Worm (Caenorhabditis elegans) whole organism, L1 larva: Measurements from ENCODE around the gene Y39B6A.29.

Source experiments
- C16A3.4 ChIP-seq: fragments of 150-350 bp; optimal IDR thresholded peaks from 2 replicates; lab custom pipeline; 2014; ENCODE audit warnings: missing biosample characterization, missing genetic modification characterization
- ces-1 ChIP-seq: fragments of 150-350 bp; optimal IDR thresholded peaks from 2 replicates; lab custom pipeline; 2014; ENCODE audit warnings: missing biosample characterization, missing genetic modification reagents, missing genetic modification characterization
- elt-3 ChIP-seq, 6 experiments: fragments of 150-350 bp in 1 of 6; sonication (generic microtip); optimal IDR thresholded peaks; 2 replicates each; lab custom pipeline; 2017 to 2018; ENCODE audit warnings: missing biosample characterization in 6 of 6, missing genetic modification characterization in 6 of 6, inconsistent platforms in 1 of 6
- fkh-8 ChIP-seq: sonication (generic microtip); optimal IDR thresholded peaks from 2 replicates; lab custom pipeline; 2016; ENCODE audit warnings: mild to moderate bottlenecking, missing genetic modification characterization, missing compliant biosample characterization
- fos-1 ChIP-seq: fragments of 150-350 bp; optimal IDR thresholded peaks from 2 replicates; lab custom pipeline; 2014; ENCODE audit warnings: missing biosample characterization, missing genetic modification characterization
- hlh-4 ChIP-seq: sonication (generic microtip); optimal IDR thresholded peaks from 2 replicates; lab custom pipeline; 2016; ENCODE audit warnings: mild to moderate bottlenecking, missing genetic modification characterization, missing compliant biosample characterization
- isw-1 ChIP-seq: fragments of 200-800 bp; sonication (Bioruptor generic); IDR thresholded peaks from 2 replicates; pipeline ENCODE4 v1.3.6; 2022; ENCODE audit warnings: missing genetic modification characterization, missing compliant biosample characterization
- lin-14 ChIP-seq: fragments of 200-800 bp; sonication (Bioruptor generic); optimal IDR thresholded peaks from 2 replicates; lab custom pipeline; 2018; ENCODE audit warnings: mild to moderate bottlenecking, missing genetic modification characterization, moderate library complexity, missing compliant biosample characterization
- lin-35 ChIP-seq, 2 experiments: fragments of 150-350 bp; optimal IDR thresholded peaks; 2 replicates each; lab custom pipeline; 2014; ENCODE audit warnings: missing biosample characterization in 2 of 2, missing genetic modification characterization in 2 of 2, missing genetic modification reagents in 2 of 2
- lin-39 ChIP-seq: fragments of 150-350 bp; optimal IDR thresholded peaks from 2 replicates; lab custom pipeline; 2014; ENCODE audit warnings: missing biosample characterization, missing genetic modification reagents, missing genetic modification characterization
- nhr-77 ChIP-seq: fragments of 150-350 bp; optimal IDR thresholded peaks from 2 replicates; lab custom pipeline; 2014; ENCODE audit warnings: missing biosample characterization, missing genetic modification characterization
- nhr-85 ChIP-seq: sonication (generic microtip); peaks from one replicate; lab custom pipeline; 2016; ENCODE audit warnings: missing genetic modification characterization, inconsistent platforms, missing compliant biosample characterization
- nhr-90 ChIP-seq: sonication (generic microtip); optimal IDR thresholded peaks from 2 replicates; lab custom pipeline; 2016; ENCODE audit warnings: mild to moderate bottlenecking, missing genetic modification characterization, missing compliant biosample characterization; ENCODE audit not compliant: poor library complexity
- pax-3 ChIP-seq: fragments of 200-800 bp; sonication (Bioruptor generic); optimal IDR thresholded peaks from 2 replicates; lab custom pipeline; 2018; ENCODE audit warnings: mild to moderate bottlenecking, missing genetic modification characterization, moderate library complexity, missing compliant biosample characterization
- rnt-1 ChIP-seq: sonication (generic microtip); optimal IDR thresholded peaks from 2 replicates; lab custom pipeline; 2016; ENCODE audit warnings: mild to moderate bottlenecking, missing genetic modification characterization, moderate library complexity, missing compliant biosample characterization
- skn-1 ChIP-seq: fragments of 150-350 bp; optimal IDR thresholded peaks from 2 replicates; lab custom pipeline; 2014; ENCODE audit warnings: missing biosample characterization, missing genetic modification characterization
- snpc-4 ChIP-seq: fragments of 150-350 bp; optimal IDR thresholded peaks from 2 replicates; lab custom pipeline; 2014; ENCODE audit warnings: missing biosample characterization, missing genetic modification characterization
- sptf-1 ChIP-seq: fragments of 150-350 bp; optimal IDR thresholded peaks from 2 replicates; lab custom pipeline; 2014; ENCODE audit warnings: missing biosample characterization, missing genetic modification characterization
- tlp-1 ChIP-seq: fragments of 150-350 bp; optimal IDR thresholded peaks from 2 replicates; lab custom pipeline; 2014; ENCODE audit warnings: missing biosample characterization, missing genetic modification characterization
- vab-15 ChIP-seq: sonication (generic microtip); optimal IDR thresholded peaks from 2 replicates; lab custom pipeline; 2017; ENCODE audit warnings: missing genotype, mild to moderate bottlenecking, missing genetic modification characterization, missing compliant biosample characterization

Y39B6A.29 gene

DNA sequence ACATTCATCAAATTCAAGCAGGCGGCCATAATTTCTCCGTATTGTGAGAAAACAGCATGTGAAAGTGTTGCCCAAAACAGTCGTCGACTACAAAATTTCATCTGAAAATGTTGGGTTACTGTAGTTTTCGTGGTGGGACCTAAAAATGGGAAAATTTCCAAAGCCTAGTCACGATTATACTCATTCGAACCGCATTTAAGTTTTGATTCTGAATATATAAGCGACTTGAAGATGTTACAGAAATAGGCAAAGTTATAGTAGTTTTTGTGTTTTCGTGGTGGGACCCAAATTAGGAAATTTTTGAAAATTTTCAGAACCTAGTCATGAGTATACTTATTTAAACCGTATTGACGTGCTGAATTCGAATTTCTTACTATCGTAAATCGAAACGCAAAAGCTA, 46.7 kb downstream of the Y39B6A.29 start, which contains the start of gene Y39B6A.41:
TSS of gene Y39B6A.41 (minus strand) at position 101 of the 400 bp plus-strand sequence.
- TF ChIP-seq lin-39 (tag; lab: Kevin White, UChicago) (no peak), lin-35 (GFP tag; optimal IDR thresholded peaks at IDR 0.05; lab: Kevin White, UChicago) (no peak), ces-1 (GFP tag; lab: Kevin White, UChicago) (no peak), skn-1 (tag; lab: Kevin White, UChicago) (no peak), elt-3 (tag; optimal IDR thresholded peaks at IDR 0.05; lab: Kevin White, UChicago) (no peak), nhr-85 (tag; lab: Kevin White, UChicago) (no peak), C16A3.4 (tag; lab: Kevin White, UChicago) (no peak), isw-1 (GFP tag; lab: Robert Waterston, UW) (no peak), pax-3 (tag; lab: Kevin White, UChicago) (no peak), nhr-90 (no peak), fos-1 (tag; lab: Kevin White, UChicago) (no peak), lin-14 (GFP tag; lab: Kevin White, UChicago) (no peak), rnt-1 (tag; lab: Kevin White, UChicago) (no peak)
- TF ChIP-seq, all 84 proteins: peak for 0

DNA sequence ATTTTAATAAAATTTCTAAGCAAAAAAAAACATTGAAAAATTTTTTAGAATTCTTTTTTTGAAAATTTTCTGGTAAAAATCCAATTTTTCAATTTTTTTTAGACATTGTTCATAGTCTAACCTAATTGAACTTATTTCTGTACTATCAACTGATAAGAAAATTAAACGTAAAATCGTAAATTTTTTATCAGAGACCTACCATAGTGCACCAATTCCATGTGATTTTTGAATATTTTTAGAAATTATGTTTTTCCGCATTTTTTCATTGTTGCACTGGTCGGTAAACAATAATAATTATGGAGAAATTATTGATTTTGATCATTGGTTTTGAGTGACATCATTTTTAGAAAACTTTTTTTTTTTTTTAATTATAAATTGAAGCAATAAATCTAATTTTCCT, 48.0 kb downstream of the Y39B6A.29 start:
- TF ChIP-seq fkh-8 (tag; lab: Kevin White, UChicago) (no peak), sptf-1 (tag; lab: Kevin White, UChicago) (no peak), nhr-77 (tag; lab: Kevin White, UChicago) (no peak), pax-3 (tag; lab: Kevin White, UChicago) (no peak), hlh-4 (tag; lab: Kevin White, UChicago) (no peak), snpc-4 (no peak), tlp-1 (no peak), vab-15 (tag; lab: Kevin White, UChicago) (no peak), rnt-1 (tag; lab: Kevin White, UChicago) (no peak)
